Worm (Caenorhabditis elegans) whole organism, young adult: Measurements from ENCODE around the gene F44E5.17.

Experiments used
- B0261.1 ChIP-seq: sonication (generic microtip); optimal IDR thresholded peaks from 2 replicates; lab custom pipeline; 2016; ENCODE audit warnings: mild to moderate bottlenecking, missing genetic modification characterization, moderate library complexity, missing compliant biosample characterization
- C17E4.6 ChIP-seq: fragments of 200-800 bp; sonication (Bioruptor generic); IDR thresholded peaks from 2 replicates; pipeline ENCODE4 v1.3.6; 2022; ENCODE audit warnings: missing genetic modification reagents, missing genetic modification characterization, missing compliant biosample characterization
- D2030.7 ChIP-seq: fragments of 200-800 bp; sonication (Bioruptor generic); IDR thresholded peaks from 2 replicates; pipeline ENCODE4 v1.3.6; 2022; ENCODE audit warnings: missing genetic modification reagents, missing genetic modification characterization, missing compliant biosample characterization
- ceh-91 ChIP-seq: fragments of 200-800 bp; sonication (Bioruptor generic); IDR thresholded peaks from 2 replicates; pipeline ENCODE4 v1.3.6; 2022; ENCODE audit warnings: missing genetic modification reagents, missing genetic modification characterization, missing compliant biosample characterization
- ets-4 ChIP-seq: fragments of 200-800 bp; sonication (Bioruptor generic); optimal IDR thresholded peaks from 2 replicates; lab custom pipeline; 2018; ENCODE audit warnings: mild to moderate bottlenecking, missing genetic modification characterization, missing compliant biosample characterization
- let-607 ChIP-seq, 2 experiments: fragments of 200-800 bp in 1 of 2; sonication (Bioruptor generic) in 1 of 2; sonication (generic microtip) in 1 of 2; optimal IDR thresholded peaks; 2 replicates each; lab custom pipeline; 2016 to 2018; ENCODE audit warnings: mild to moderate bottlenecking in 2 of 2, missing compliant biosample characterization in 2 of 2, missing genetic modification characterization in 2 of 2, moderate library complexity in 2 of 2, missing genotype in 1 of 2
- madf-10 ChIP-seq: sonication (generic microtip); optimal IDR thresholded peaks from 2 replicates; lab custom pipeline; 2016; ENCODE audit warnings: mild to moderate bottlenecking, missing genetic modification characterization, missing compliant biosample characterization
- madf-3 ChIP-seq: fragments of 200-800 bp; sonication (Bioruptor generic); IDR thresholded peaks from 2 replicates; pipeline ENCODE4 v1.3.6; 2022; ENCODE audit warnings: missing genetic modification reagents, missing genetic modification characterization, missing compliant biosample characterization
- pha-4 ChIP-seq: fragments of 150-350 bp; sonication (generic microtip); optimal IDR thresholded peaks from 2 replicates; lab custom pipeline; 2014; ENCODE audit warnings: missing biosample characterization, missing genetic modification reagents, missing genetic modification characterization
- sptf-2 ChIP-seq: fragments of 200-800 bp; sonication (Bioruptor generic); optimal IDR thresholded peaks from 2 replicates; lab custom pipeline; 2018; ENCODE audit warnings: mild to moderate bottlenecking, missing genetic modification characterization, missing compliant biosample characterization
- tbp1 ChIP-seq: fragments of 200-800 bp; sonication (Bioruptor generic); optimal IDR thresholded peaks from 2 replicates; lab custom pipeline; 2018; ENCODE audit warnings: mild to moderate bottlenecking, missing genetic modification characterization, missing compliant biosample characterization
- unc-62 ChIP-seq: fragments of 150-350 bp; optimal IDR thresholded peaks from 2 replicates; lab custom pipeline; 2014; ENCODE audit warnings: missing biosample characterization, missing genetic modification reagents, missing genetic modification characterization
- ztf-6 ChIP-seq: fragments of 200-800 bp; sonication (Bioruptor generic); IDR thresholded peaks from 2 replicates; pipeline ENCODE4 v1.3.6; 2022; ENCODE audit warnings: missing genetic modification reagents, missing genetic modification characterization, missing compliant biosample characterization

DNA sequence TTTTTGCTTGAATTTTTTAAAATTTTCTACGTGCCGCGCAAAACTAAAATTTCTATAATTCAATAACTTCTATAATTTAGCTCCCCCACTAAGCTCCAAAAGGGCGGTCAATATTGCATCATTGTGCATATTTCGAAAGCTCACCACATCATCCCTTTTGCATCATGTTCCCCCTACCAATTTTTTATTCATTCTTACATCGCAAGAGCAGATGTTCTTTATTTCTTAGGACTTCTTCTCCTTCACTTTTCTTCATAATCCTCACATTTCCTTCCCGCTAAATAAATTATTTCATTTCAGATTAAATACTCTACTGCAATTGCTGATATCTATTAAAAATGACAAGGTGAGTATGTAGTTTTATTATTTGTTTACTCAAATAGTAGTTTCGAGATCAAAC is 24.5 kb downstream of the F44E5.17 start, which contains the start of gene ldh-1:
- TF ChIP-seq tbp1 (GFP tag; lab: Kevin White, UChicago) (no peak), D2030.7 (GFP tag; lab: Robert Waterston, UW) (no peak), ztf-6 (GFP tag; lab: Robert Waterston, UW) (no peak), C17E4.6 (GFP tag; lab: Robert Waterston, UW) (no peak), madf-10 (tag; lab: Kevin White, UChicago) (no peak), pha-4 (tag; lab: Kevin White, UChicago) (no peak), sptf-2 (no peak), ceh-91 (GFP tag; lab: Robert Waterston, UW) (no peak), let-607 (tag; optimal IDR thresholded peaks at IDR 0.05; lab: Kevin White, UChicago) (no peak), ets-4 (GFP tag; lab: Kevin White, UChicago) (no peak), unc-62 (GFP tag; lab: Kevin White, UChicago) (no peak), B0261.1 (tag; lab: Kevin White, UChicago) (no peak), madf-3 (GFP tag; lab: Robert Waterston, UW) (no peak)
